Worm (Caenorhabditis elegans) whole organism, young adult: ENCODE measurements around the gene Y71H2B.4.

Source experiments
- K11D2.4 ChIP-seq: fragments of 200-800 bp; sonication (Bioruptor generic); IDR thresholded peaks from 2 replicates; pipeline ENCODE4 v1.3.6; 2022; ENCODE audit warnings: missing genetic modification reagents, missing genetic modification characterization, missing compliant biosample characterization
- ama-1 ChIP-seq, 3 experiments: fragments of 150-350 bp in 1 of 3; sonication (generic microtip) in 2 of 3; optimal IDR thresholded peaks; 2 replicates each; lab custom pipeline; 2014 to 2018; ENCODE audit warnings: missing biosample characterization in 2 of 3, missing genetic modification characterization in 2 of 3, missing genetic modification reagents in 2 of 3
- ets-4 ChIP-seq: fragments of 200-800 bp; sonication (Bioruptor generic); optimal IDR thresholded peaks from 2 replicates; lab custom pipeline; 2018; ENCODE audit warnings: mild to moderate bottlenecking, missing genetic modification characterization, missing compliant biosample characterization
- sdz-38 ChIP-seq: sonication (generic microtip); optimal IDR thresholded peaks from 2 replicates; lab custom pipeline; 2016; ENCODE audit warnings: missing genotype, missing genetic modification characterization, missing compliant biosample characterization
- snpc-3.4 ChIP-seq: sonication (generic microtip); optimal IDR thresholded peaks from 2 replicates; lab custom pipeline; 2017; ENCODE audit warnings: missing genetic modification characterization, mild to moderate bottlenecking, missing compliant biosample characterization, antibody characterized with exemption, moderate library complexity, missing genotype, missing genetic modification reagents
- snpc-4 ChIP-seq, 5 experiments: fragments of 150-350 bp in 1 of 5; sonication (generic microtip) in 4 of 5; optimal IDR thresholded peaks; 2 replicates each; lab custom pipeline; 2014 to 2018; ENCODE audit warnings: missing genetic modification characterization in 5 of 5, missing biosample characterization in 3 of 5, antibody characterized with exemption in 2 of 5, mild to moderate bottlenecking in 2 of 5, missing compliant biosample characterization in 2 of 5, missing genotype in 2 of 5, moderate library complexity in 2 of 5, missing genetic modification reagents in 1 of 5

DNA sequence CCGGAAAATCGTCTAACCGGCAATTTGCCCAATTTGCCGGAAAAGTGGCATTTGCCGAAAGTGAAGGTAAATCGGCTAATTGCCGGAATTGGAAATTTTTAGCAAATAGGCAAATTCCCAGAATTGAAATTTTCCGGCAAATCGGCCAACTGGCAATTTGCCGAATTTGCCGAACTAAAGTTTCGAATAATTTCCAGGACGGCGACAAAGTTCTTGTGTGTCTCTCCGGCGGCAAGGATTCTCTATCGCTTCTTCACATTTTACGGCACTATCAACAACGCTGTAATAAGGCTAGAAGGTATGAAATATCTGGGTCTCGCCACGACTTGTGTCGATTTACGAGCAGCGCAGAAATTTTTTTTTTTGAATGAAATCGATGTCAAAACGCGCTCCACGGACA lies 2.6 kb upstream of the Y71H2B.4 start:
- TF ChIP-seq sdz-38 (tag; lab: Kevin White, UChicago) (no peak), ama-1 (optimal IDR thresholded peaks at IDR 0.05; lab: Kevin White, UChicago) (no peak), ama-1 (GFP tag; optimal IDR thresholded peaks at IDR 0.05; lab: Kevin White, UChicago) (no peak), K11D2.4 (no peak), snpc-4 (GFP tag; optimal IDR thresholded peaks at IDR 0.05; lab: Kevin White, UChicago) (no peak), snpc-4 (tag; optimal IDR thresholded peaks at IDR 0.05; lab: Kevin White, UChicago) (no peak), ets-4 (GFP tag; lab: Kevin White, UChicago) (no peak), snpc-3.4 (tag; lab: Kevin White, UChicago) (no peak)
